Fruit fly (Drosophila melanogaster): ENCODE results near the gene CG3987.

CG3987 gene

dm6 chr3R:15095550-15096031, 44.2 kb upstream of the CG3987 start, which contains the start of gene CG6966 (continued):
- TF ChIP-seq fd3F (GFP tag; optimal IDR thresholded peaks at IDR 0.05): peak; percentile 91
- no peak for TF ChIP-seq ato (GFP tag; IDR thresholded peaks at IDR 0.05; ENCODE audit: partially characterized antibody)
- TF ChIP-seq sd (tag; optimal IDR thresholded peaks at IDR 0.05): peak; percentile 91
- TF ChIP-seq cas (GFP tag; IDR thresholded peaks at IDR 0.05): no peak
- TF ChIP-seq Adf1 (GFP tag; IDR thresholded peaks at IDR 0.05): no peak
- TF ChIP-seq BEAF-32 (GFP tag; optimal IDR thresholded peaks at IDR 0.05): peak; percentile 67
- TF ChIP-seq CG7745 (tag; optimal IDR thresholded peaks at IDR 0.05): no peak
- no peak for TF ChIP-seq CG4404 (GFP tag; IDR thresholded peaks at IDR 0.05)
- peak; percentile 69 for TF ChIP-seq Nf-YC (tag; optimal IDR thresholded peaks at IDR 0.05)
- peak; percentile 95 for TF ChIP-seq trh (GFP tag; optimal IDR thresholded peaks at IDR 0.05)
- no peak for TF ChIP-seq gt (GFP tag; IDR thresholded peaks at IDR 0.05)
- TF ChIP-seq Mad (GFP tag; optimal IDR thresholded peaks at IDR 0.05): peak; percentile 97
- no peak for TF ChIP-seq prd (optimal IDR thresholded peaks at IDR 0.05)
- TF ChIP-seq prd (GFP tag; IDR thresholded peaks at IDR 0.05): no peak
- peak; percentile 91 for TF ChIP-seq CG12299 (tag; optimal IDR thresholded peaks at IDR 0.05)
- no peak for TF ChIP-seq Rx (GFP tag; IDR thresholded peaks at IDR 0.05)
- peak; percentile 70 for TF ChIP-seq CG6854 (GFP tag; optimal IDR thresholded peaks at IDR 0.05)
- TF ChIP-seq chinmo (GFP tag; IDR thresholded peaks at IDR 0.05; ENCODE audit: partially characterized antibody): no peak
- TF ChIP-seq CG4282 (GFP tag; optimal IDR thresholded peaks at IDR 0.05): peak; percentile 93
- TF ChIP-seq CG4730 (GFP tag; IDR thresholded peaks at IDR 0.05): no peak
- TF ChIP-seq dmrt99B (tag; optimal IDR thresholded peaks at IDR 0.05): peak; percentile 82
- TF ChIP-seq Tbp (GFP tag; optimal IDR thresholded peaks at IDR 0.05): no peak
- peak; percentile 97 for TF ChIP-seq CG1603 (tag; optimal IDR thresholded peaks at IDR 0.05)
- peak; percentile 97 for TF ChIP-seq CG12942 (GFP tag; optimal IDR thresholded peaks at IDR 0.05)
- no peak for TF ChIP-seq eve (GFP tag; optimal IDR thresholded peaks at IDR 0.05)
- TF ChIP-seq Hr39 (optimal IDR thresholded peaks at IDR 0.05): no peak
- TF ChIP-seq danr (GFP tag; IDR thresholded peaks at IDR 0.05): no peak
- no peak for TF ChIP-seq CG43689 (GFP tag; IDR thresholded peaks at IDR 0.05)
- TF ChIP-seq zen (tag; optimal IDR thresholded peaks at IDR 0.05): peak; percentile 93
- no peak for TF ChIP-seq klu (GFP tag; IDR thresholded peaks at IDR 0.05)
- no peak for TF ChIP-seq CG7372 (GFP tag; IDR thresholded peaks at IDR 0.05)
- TF ChIP-seq CG10565 (GFP tag; optimal IDR thresholded peaks at IDR 0.05): peak; percentile 86
- peak; percentile 80 for TF ChIP-seq CG5180 (GFP tag; optimal IDR thresholded peaks at IDR 0.05)
- peak; percentile 66 for TF ChIP-seq CG15073 (GFP tag; optimal IDR thresholded peaks at IDR 0.05)
- TF ChIP-seq CG2116 (GFP tag; optimal IDR thresholded peaks at IDR 0.05): peak; percentile 91
- TF ChIP-seq psq (GFP tag; optimal IDR thresholded peaks at IDR 0.05): peak; percentile 84
- no peak for TF ChIP-seq CG15479 (GFP tag; optimal IDR thresholded peaks at IDR 0.05)
- TF ChIP-seq tgo (GFP tag; IDR thresholded peaks at IDR 0.05): no peak
- TF ChIP-seq CG2202 (tag; optimal IDR thresholded peaks at IDR 0.05): peak; percentile 92
- TF ChIP-seq CG16815 (GFP tag; optimal IDR thresholded peaks at IDR 0.05): peak; percentile 93
- peak; percentile 97 for TF ChIP-seq pho (GFP tag; optimal IDR thresholded peaks at IDR 0.05)
- peak; percentile 96 for TF ChIP-seq NC2α (GFP tag; optimal IDR thresholded peaks at IDR 0.05)
- TF ChIP-seq oc (tag; optimal IDR thresholded peaks at IDR 0.05): peak; percentile 90
- peak; percentile 82 for TF ChIP-seq fd96Cb (tag; optimal IDR thresholded peaks at IDR 0.05)
- TF ChIP-seq Ravus (GFP tag; IDR thresholded peaks at IDR 0.05): no peak
- peak; percentile 93 for TF ChIP-seq CG4854 (GFP tag; optimal IDR thresholded peaks at IDR 0.05)
- no peak for TF ChIP-seq CG8478 (optimal IDR thresholded peaks at IDR 0.05)
- no peak for TF ChIP-seq pan (optimal IDR thresholded peaks at IDR 0.05)
- TF ChIP-seq pan (GFP tag; optimal IDR thresholded peaks at IDR 0.05 in 1 of 2, IDR thresholded peaks at IDR 0.05 in 1 of 2): no peak
- TF ChIP-seq bbx (GFP tag; IDR thresholded peaks at IDR 0.05; ENCODE audit: partially characterized antibody): no peak
- no peak for TF ChIP-seq Bgb (GFP tag; IDR thresholded peaks at IDR 0.05; ENCODE audit: partially characterized antibody)
- TF ChIP-seq croc (GFP tag; conservative IDR thresholded peaks at IDR 0.05): peak; percentile 84
- TF ChIP-seq Dref (GFP tag; IDR thresholded peaks at IDR 0.05): no peak

Measured in whole organism, embryonic.